Fruit fly (Drosophila melanogaster): ENCODE results near the gene CG1529.

CG1529 gene

DNA sequence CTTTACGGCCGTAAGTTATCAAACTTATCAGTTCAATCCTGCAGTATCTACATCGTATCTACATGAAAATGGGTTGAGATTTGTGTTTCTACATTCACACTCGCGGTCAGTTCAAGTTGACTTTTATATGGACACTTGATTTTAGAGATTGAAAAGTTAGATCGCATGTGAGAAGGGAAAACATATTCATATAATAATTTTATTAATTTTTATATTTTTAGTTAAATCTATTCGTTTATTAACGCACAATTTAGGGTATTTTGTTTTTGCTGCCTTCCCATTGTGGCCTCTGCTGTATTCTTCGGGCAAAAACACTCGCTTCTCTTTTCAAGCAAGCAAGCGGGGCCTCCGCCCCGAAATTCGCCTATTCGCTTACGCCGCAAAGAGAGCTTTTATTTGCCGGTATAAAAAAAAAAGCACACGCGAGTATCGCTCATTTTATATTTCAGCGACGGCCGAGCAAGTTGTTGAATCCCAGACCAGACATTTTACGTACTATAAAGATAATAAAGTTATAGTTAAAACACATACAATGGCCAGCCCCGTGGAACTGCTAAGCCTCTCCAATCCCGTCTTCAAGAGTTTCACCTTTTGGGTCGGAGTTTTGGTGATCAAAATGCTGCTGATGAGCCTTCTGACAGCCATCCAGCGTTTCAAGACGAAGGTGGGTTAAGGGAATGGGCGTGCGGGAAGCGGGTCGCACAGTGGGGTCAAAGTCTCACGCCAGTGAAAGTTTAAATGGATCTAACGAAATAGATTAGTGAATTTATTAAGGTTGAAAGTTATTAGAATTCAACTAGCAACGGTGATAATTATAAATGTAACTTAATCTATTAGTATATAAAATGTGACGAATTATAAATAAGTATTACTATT lies 11.1 kb upstream of the CG1529 start (continued):
- peak; percentile 91 for TF ChIP-seq CoRest (tag; optimal IDR thresholded peaks at IDR 0.05)
- peak; percentile 78 for TF ChIP-seq sens-2 (GFP tag; IDR thresholded peaks at IDR 0.05)
- no peak for TF ChIP-seq hth (optimal IDR thresholded peaks at IDR 0.05)
- peak; percentile 89 for TF ChIP-seq Asciz (GFP tag; optimal IDR thresholded peaks at IDR 0.05)
- TF ChIP-seq shn (GFP tag; optimal IDR thresholded peaks at IDR 0.05) = no peak
- TF ChIP-seq caup (GFP tag; optimal IDR thresholded peaks at IDR 0.05; ENCODE audit: severe bottlenecking) = peak; percentile 92
- peak; percentile 56 for TF ChIP-seq CG7928 (GFP tag; optimal IDR thresholded peaks at IDR 0.05)
- TF ChIP-seq scrt (GFP tag; optimal IDR thresholded peaks at IDR 0.05) = peak; percentile 82
- no peak for TF ChIP-seq tx (GFP tag; optimal IDR thresholded peaks at IDR 0.05)
- TF ChIP-seq CG15601 (tag; optimal IDR thresholded peaks at IDR 0.05) = peak; percentile 81
- no peak for TF ChIP-seq chn (GFP tag; optimal IDR thresholded peaks at IDR 0.05)
- TF ChIP-seq TFAM (GFP tag; optimal IDR thresholded peaks at IDR 0.05) = peak; percentile 20
- TF ChIP-seq CG7745 (tag; optimal IDR thresholded peaks at IDR 0.05) = no peak
- peak; percentile 31 for TF ChIP-seq CG3838 (GFP tag; optimal IDR thresholded peaks at IDR 0.05)
- peak; percentile 26 for TF ChIP-seq fd102C (GFP tag; optimal IDR thresholded peaks at IDR 0.05)
- peak; percentile 76 for TF ChIP-seq CG1529 (GFP tag; optimal IDR thresholded peaks at IDR 0.05)
- peak; percentile 68 for TF ChIP-seq wek (GFP tag; optimal IDR thresholded peaks at IDR 0.05)
- peak; percentile 84 for TF ChIP-seq fd3F (GFP tag; optimal IDR thresholded peaks at IDR 0.05)
- TF ChIP-seq CG18262 (tag; optimal IDR thresholded peaks at IDR 0.05) = peak; percentile 90
- peak; percentile 64 for TF ChIP-seq CG12942 (GFP tag; optimal IDR thresholded peaks at IDR 0.05)
- peak; percentile 91 for TF ChIP-seq sob (GFP tag; IDR thresholded peaks at IDR 0.05)
- no peak for TF ChIP-seq CG4282 (GFP tag; optimal IDR thresholded peaks at IDR 0.05)
- peak; percentile 85 for TF ChIP-seq B-H1 (GFP tag; IDR thresholded peaks at IDR 0.05)
- no peak for TF ChIP-seq tna (GFP tag; IDR thresholded peaks at IDR 0.05; ENCODE audit: partially characterized antibody)
- TF ChIP-seq Atf-2 (GFP tag; optimal IDR thresholded peaks at IDR 0.05) = no peak
- TF ChIP-seq CG3407 (GFP tag; optimal IDR thresholded peaks at IDR 0.05) = peak; percentile 80
- no peak for TF ChIP-seq bigmax (GFP tag; optimal IDR thresholded peaks at IDR 0.05)
- peak; percentile 73 for TF ChIP-seq CG16815 (GFP tag; optimal IDR thresholded peaks at IDR 0.05)
- TF ChIP-seq amos (GFP tag; IDR thresholded peaks at IDR 0.05; ENCODE audit: partially characterized antibody) = no peak
- TF ChIP-seq hbn (GFP tag; IDR thresholded peaks at IDR 0.05; ENCODE audit: partially characterized antibody) = no peak
- no peak for TF ChIP-seq Lpt (GFP tag; optimal IDR thresholded peaks at IDR 0.05)
- TF ChIP-seq CG4820 (GFP tag; optimal IDR thresholded peaks at IDR 0.05) = peak; percentile 71
- TF ChIP-seq fu2 (GFP tag; optimal IDR thresholded peaks at IDR 0.05) = no peak
- no peak for TF ChIP-seq CG1792 (GFP tag; optimal IDR thresholded peaks at IDR 0.05)
- peak; percentile 73 for TF ChIP-seq CG5245 (GFP tag; optimal IDR thresholded peaks at IDR 0.05)
- TF ChIP-seq Hmr (GFP tag; optimal IDR thresholded peaks at IDR 0.05) = peak; percentile 92
- peak; percentile 74 for TF ChIP-seq twi (tag; optimal IDR thresholded peaks at IDR 0.05)
- peak; percentile 39 for TF ChIP-seq tio (GFP tag; optimal IDR thresholded peaks at IDR 0.05)
- TF ChIP-seq CG6683 (GFP tag; optimal IDR thresholded peaks at IDR 0.05) = peak; percentile 83
- peak; percentile 84 for TF ChIP-seq Max (GFP tag; optimal IDR thresholded peaks at IDR 0.05)
- TF ChIP-seq cg (GFP tag; optimal IDR thresholded peaks at IDR 0.05) = no peak
- TF ChIP-seq CG17568 (GFP tag; optimal IDR thresholded peaks at IDR 0.05) = peak; percentile 89
- TF ChIP-seq Mrtf (GFP tag; IDR thresholded peaks at IDR 0.05) = peak; percentile 85
- peak; percentile 54 for TF ChIP-seq CG18011 (GFP tag; optimal IDR thresholded peaks at IDR 0.05)
- peak; percentile 8 for TF ChIP-seq Hey (tag; optimal IDR thresholded peaks at IDR 0.05)
- no peak for TF ChIP-seq HLH4C (GFP tag; IDR thresholded peaks at IDR 0.05; ENCODE audit: partially characterized antibody)
- TF ChIP-seq chif (GFP tag; optimal IDR thresholded peaks at IDR 0.05) = peak in 1 of 2 experiments; percentile 25
- peak; percentile 93 for TF ChIP-seq Fer3 (tag; optimal IDR thresholded peaks at IDR 0.05)

Data from whole organism, embryonic.